Worm (Caenorhabditis elegans): Measurements from ENCODE around the gene C05G5.3.

DNA sequence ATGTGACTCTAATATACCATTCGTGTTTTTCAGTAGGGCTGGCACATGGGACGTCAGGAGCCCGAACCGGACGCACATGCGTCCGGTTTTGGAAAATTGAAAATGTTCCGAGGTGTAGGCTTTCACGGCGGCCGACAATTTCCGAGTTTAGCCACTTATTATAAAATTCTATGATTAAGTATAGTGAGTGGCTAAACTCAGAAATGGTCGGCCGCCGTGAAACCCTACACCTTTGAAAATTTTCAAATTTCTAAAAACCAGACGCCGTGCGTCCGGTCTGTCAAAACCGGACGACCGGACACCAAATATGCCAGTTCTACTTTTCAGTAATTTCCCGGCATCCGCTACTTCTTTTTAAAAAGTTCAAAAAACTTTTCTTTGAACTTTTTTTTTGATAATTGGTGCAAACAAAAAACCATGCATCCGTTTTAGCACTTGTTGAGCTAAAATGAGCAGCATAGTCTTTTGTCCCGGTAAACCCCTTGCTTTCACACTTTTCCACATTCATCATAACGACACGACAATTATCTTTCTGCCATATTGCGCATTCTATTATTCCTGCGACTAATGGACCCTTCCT, 5.9 kb upstream of the C05G5.3 start:
- no peak for TF ChIP-seq egl-27 (tag; optimal IDR thresholded peaks at IDR 0.05)
- no peak for TF ChIP-seq rnt-1 (tag; optimal IDR thresholded peaks at IDR 0.05)
- TF ChIP-seq ceh-88 (GFP tag; IDR thresholded peaks at IDR 0.05): no peak
- no peak for TF ChIP-seq nhr-90 (tag; optimal IDR thresholded peaks at IDR 0.05; ENCODE audit: poor library complexity)
- no peak for TF ChIP-seq fkh-8 (tag; optimal IDR thresholded peaks at IDR 0.05)
- TF ChIP-seq skn-1 (tag; optimal IDR thresholded peaks at IDR 0.05): no peak
- no peak for TF ChIP-seq fkh-10 (GFP tag; optimal IDR thresholded peaks at IDR 0.05)
- no peak for TF ChIP-seq zip-4 (GFP tag; optimal IDR thresholded peaks at IDR 0.05)
- no peak for TF ChIP-seq C04F5.9 (tag; optimal IDR thresholded peaks at IDR 0.05)

Measured in whole organism, L1 larva.